Worm (Caenorhabditis elegans) whole organism, late embryonic: Measurements from ENCODE around the gene lmtr-3.

ENCODE experiments used
- C08G9.2 ChIP-seq: sonication (generic microtip); optimal IDR thresholded peaks from 2 replicates; lab custom pipeline; 2016; ENCODE audit warnings: mild to moderate bottlenecking, missing genetic modification characterization, moderate library complexity, missing compliant biosample characterization
- C38D4.7 ChIP-seq: fragments of 200-800 bp; sonication (Bioruptor generic); optimal IDR thresholded peaks from 2 replicates; lab custom pipeline; 2018; ENCODE audit warnings: mild to moderate bottlenecking, missing genetic modification characterization, moderate library complexity, missing compliant biosample characterization
- F13H6.1 ChIP-seq: sonication (generic microtip); optimal IDR thresholded peaks from 2 replicates; lab custom pipeline; 2016; ENCODE audit warnings: missing genetic modification characterization, missing compliant biosample characterization
- K09A11.1 ChIP-seq: sonication (generic microtip); optimal IDR thresholded peaks from 2 replicates; lab custom pipeline; 2017; ENCODE audit warnings: antibody characterized with exemption, mild to moderate bottlenecking, missing genetic modification characterization, missing compliant biosample characterization; ENCODE audit not compliant: insufficient read depth
- T23F11.4 ChIP-seq: fragments of 200-800 bp; sonication (Bioruptor generic); optimal IDR thresholded peaks from 2 replicates; lab custom pipeline; 2018; ENCODE audit warnings: mild to moderate bottlenecking, missing genetic modification characterization, missing compliant biosample characterization
- ahr-1 ChIP-seq: sonication (generic microtip); optimal IDR thresholded peaks from 2 replicates; lab custom pipeline; 2016; ENCODE audit warnings: missing genetic modification characterization, missing compliant biosample characterization
- ama-1 ChIP-seq: fragments of 150-350 bp; optimal IDR thresholded peaks from 2 replicates; lab custom pipeline; 2014
- ceh-14 ChIP-seq: sonication (generic microtip); optimal IDR thresholded peaks from 2 replicates; lab custom pipeline; 2016; ENCODE audit warnings: missing genotype, missing genetic modification characterization, missing compliant biosample characterization
- ceh-19 ChIP-seq: fragments of 200-800 bp; sonication (Bioruptor generic); optimal IDR thresholded peaks from 2 replicates; lab custom pipeline; 2018; ENCODE audit warnings: mild to moderate bottlenecking, missing genetic modification characterization, missing compliant biosample characterization
- ceh-2 ChIP-seq: sonication (generic microtip); optimal IDR thresholded peaks from 2 replicates; lab custom pipeline; 2016; ENCODE audit warnings: missing genotype, missing genetic modification characterization, missing compliant biosample characterization
- ceh-22 ChIP-seq: sonication (generic microtip); optimal IDR thresholded peaks from 2 replicates; lab custom pipeline; 2017; ENCODE audit warnings: missing biosample characterization, missing genetic modification characterization
- ceh-24 ChIP-seq: sonication (generic microtip); optimal IDR thresholded peaks from 2 replicates; lab custom pipeline; 2016; ENCODE audit warnings: mild to moderate bottlenecking, missing genetic modification characterization, missing compliant biosample characterization
- ceh-30 ChIP-seq: fragments of 150-350 bp; optimal IDR thresholded peaks from 2 replicates; lab custom pipeline; 2014; ENCODE audit warnings: missing biosample characterization, missing genetic modification characterization
- ceh-31 ChIP-seq: sonication (generic microtip); optimal IDR thresholded peaks from 2 replicates; lab custom pipeline; 2016; ENCODE audit warnings: missing genetic modification characterization, missing compliant biosample characterization
- ceh-45 ChIP-seq: fragments of 200-800 bp; sonication (Bioruptor generic); IDR thresholded peaks from 2 replicates; pipeline ENCODE4 v1.3.6; 2022; ENCODE audit warnings: missing genetic modification reagents, missing genetic modification characterization, missing compliant biosample characterization
- ceh-48 ChIP-seq: sonication (generic microtip); optimal IDR thresholded peaks from 2 replicates; lab custom pipeline; 2016; ENCODE audit warnings: missing genetic modification characterization, inconsistent platforms, missing compliant biosample characterization
- ceh-9 ChIP-seq: sonication (generic microtip); optimal IDR thresholded peaks from 2 replicates; lab custom pipeline; 2016; ENCODE audit warnings: mild to moderate bottlenecking, missing genetic modification characterization, inconsistent platforms, missing compliant biosample characterization
- dve-1 ChIP-seq: sonication (generic microtip); optimal IDR thresholded peaks from 2 replicates; lab custom pipeline; 2017; ENCODE audit warnings: antibody characterized with exemption, mild to moderate bottlenecking, missing genetic modification characterization, missing compliant biosample characterization
- elt-2 ChIP-seq: sonication (generic microtip); optimal IDR thresholded peaks from 2 replicates; lab custom pipeline; 2016; ENCODE audit warnings: missing genetic modification reagents, missing genetic modification characterization, missing compliant biosample characterization
- ets-4 ChIP-seq: sonication (generic microtip); optimal IDR thresholded peaks from 2 replicates; lab custom pipeline; 2016; ENCODE audit warnings: missing genetic modification characterization, missing compliant biosample characterization
- eyg-1 ChIP-seq: sonication (generic microtip); optimal IDR thresholded peaks from 2 replicates; lab custom pipeline; 2016; ENCODE audit warnings: missing genotype, missing genetic modification characterization, missing compliant biosample characterization
- fax-1 ChIP-seq: sonication (generic microtip); optimal IDR thresholded peaks from 2 replicates; lab custom pipeline; 2016; ENCODE audit warnings: missing genotype, missing genetic modification characterization, missing compliant biosample characterization
- fkh-6 ChIP-seq: sonication (generic microtip); optimal IDR thresholded peaks from 2 replicates; lab custom pipeline; 2016; ENCODE audit warnings: missing genetic modification characterization, missing compliant biosample characterization
- gmeb-2 ChIP-seq: sonication (generic microtip); optimal IDR thresholded peaks from 2 replicates; lab custom pipeline; 2016; ENCODE audit warnings: missing genetic modification characterization, inconsistent platforms, missing compliant biosample characterization
- hlh-15 ChIP-seq: sonication (generic microtip); optimal IDR thresholded peaks from 2 replicates; lab custom pipeline; 2016; ENCODE audit warnings: missing genetic modification characterization, missing compliant biosample characterization
- hlh-30 ChIP-seq: sonication (generic microtip); optimal IDR thresholded peaks from 2 replicates; lab custom pipeline; 2017; ENCODE audit warnings: antibody characterized with exemption, missing genetic modification characterization, missing compliant biosample characterization; ENCODE audit not compliant: insufficient read depth
- hlh-6 ChIP-seq: sonication (generic microtip); optimal IDR thresholded peaks from 2 replicates; lab custom pipeline; 2016; ENCODE audit warnings: missing genotype, missing genetic modification characterization, missing compliant biosample characterization
- hlh-8 ChIP-seq: sonication (generic microtip); optimal IDR thresholded peaks from 2 replicates; lab custom pipeline; 2016; ENCODE audit warnings: missing genotype, missing genetic modification characterization, missing compliant biosample characterization
- lim-6 ChIP-seq: sonication (generic microtip); optimal IDR thresholded peaks from 2 replicates; lab custom pipeline; 2016; ENCODE audit warnings: missing genetic modification characterization, missing compliant biosample characterization
- lin-11 ChIP-seq: fragments of 200-800 bp; sonication (Bioruptor generic); optimal IDR thresholded peaks from 2 replicates; lab custom pipeline; 2018; ENCODE audit warnings: mild to moderate bottlenecking, missing genetic modification characterization, missing compliant biosample characterization
- mec-3 ChIP-seq: sonication (generic microtip); optimal IDR thresholded peaks from 2 replicates; lab custom pipeline; 2016; ENCODE audit warnings: borderline replicate concordance, missing genetic modification characterization, missing compliant biosample characterization
- nfya-1 ChIP-seq: sonication (generic microtip); optimal IDR thresholded peaks from 2 replicates; lab custom pipeline; 2017; ENCODE audit warnings: missing genetic modification characterization, mild to moderate bottlenecking, missing compliant biosample characterization, antibody characterized with exemption, moderate library complexity
- nhr-232 ChIP-seq: sonication (generic microtip); optimal IDR thresholded peaks from 2 replicates; lab custom pipeline; 2016; ENCODE audit warnings: missing genetic modification characterization, missing compliant biosample characterization
- npax-4 ChIP-seq: sonication (generic microtip); optimal IDR thresholded peaks from 2 replicates; lab custom pipeline; 2016; ENCODE audit warnings: missing genetic modification characterization, missing compliant biosample characterization
- odd-2 ChIP-seq: sonication (generic microtip); optimal IDR thresholded peaks from 2 replicates; lab custom pipeline; 2017; ENCODE audit warnings: antibody characterized with exemption, mild to moderate bottlenecking, missing genetic modification characterization, missing compliant biosample characterization
- pag-3 ChIP-seq: sonication (generic microtip); optimal IDR thresholded peaks from 2 replicates; lab custom pipeline; 2016; ENCODE audit warnings: missing compliant biosample characterization, missing genetic modification characterization, borderline replicate concordance
- pat-9 ChIP-seq: fragments of 200-800 bp; sonication (Bioruptor generic); optimal IDR thresholded peaks from 2 replicates; lab custom pipeline; 2018; ENCODE audit warnings: mild to moderate bottlenecking, missing genetic modification characterization, moderate library complexity, missing compliant biosample characterization
- pax-1 ChIP-seq: fragments of 150-350 bp; optimal IDR thresholded peaks from 2 replicates; lab custom pipeline; 2014; ENCODE audit warnings: missing biosample characterization, missing genetic modification characterization
- pha-2 ChIP-seq: sonication (generic microtip); optimal IDR thresholded peaks from 2 replicates; lab custom pipeline; 2017; ENCODE audit warnings: mild to moderate bottlenecking, missing genetic modification characterization, missing compliant biosample characterization
- pqm-1 ChIP-seq: sonication (generic microtip); optimal IDR thresholded peaks from 2 replicates; lab custom pipeline; 2016; ENCODE audit warnings: missing genetic modification characterization, missing compliant biosample characterization
- pros-1 ChIP-seq: fragments of 150-350 bp; optimal IDR thresholded peaks from 2 replicates; lab custom pipeline; 2014; ENCODE audit warnings: missing biosample characterization, missing genetic modification reagents, missing genetic modification characterization
- ref-2 ChIP-seq: sonication (generic microtip); optimal IDR thresholded peaks from 2 replicates; lab custom pipeline; 2016; ENCODE audit warnings: missing genetic modification characterization, missing compliant biosample characterization
- rnt-1 ChIP-seq: sonication (generic microtip); optimal IDR thresholded peaks from 2 replicates; lab custom pipeline; 2016; ENCODE audit warnings: missing genetic modification characterization, missing compliant biosample characterization
- sdc-2 ChIP-seq: sonication (generic microtip); optimal IDR thresholded peaks from 2 replicates; lab custom pipeline; 2016; ENCODE audit warnings: missing genotype, missing genetic modification characterization, missing compliant biosample characterization
- sox-2 ChIP-seq: fragments of 200-800 bp; sonication (Bioruptor generic); IDR thresholded peaks from 2 replicates; pipeline ENCODE4 v1.3.6; 2022; ENCODE audit warnings: missing genetic modification reagents, missing genetic modification characterization, missing compliant biosample characterization
- tbx-2 ChIP-seq: sonication (generic microtip); optimal IDR thresholded peaks from 2 replicates; lab custom pipeline; 2016; ENCODE audit warnings: missing genetic modification characterization, missing compliant biosample characterization
- tbx-7 ChIP-seq: sonication (generic microtip); optimal IDR thresholded peaks from 2 replicates; lab custom pipeline; 2016; ENCODE audit warnings: missing genotype, missing genetic modification characterization, missing compliant biosample characterization
- ttx-3 ChIP-seq: sonication (generic microtip); optimal IDR thresholded peaks from 2 replicates; lab custom pipeline; 2016; ENCODE audit warnings: missing genetic modification reagents, missing genetic modification characterization, missing compliant biosample characterization
- unc-3 ChIP-seq, 2 experiments: fragments of 200-800 bp in 1 of 2; sonication (Bioruptor generic) in 1 of 2; sonication (generic microtip) in 1 of 2; conservative IDR thresholded peaks in 1 of 2; optimal IDR thresholded peaks in 1 of 2; 2 replicates each; pipeline versions ENCODE4 v1.3.6 to Lab custom; 2016 to 2022; ENCODE audit warnings: missing compliant biosample characterization in 2 of 2, missing genetic modification characterization in 2 of 2, missing genetic modification reagents in 1 of 2
- unc-42 ChIP-seq: sonication (generic microtip); optimal IDR thresholded peaks from 2 replicates; lab custom pipeline; 2016; ENCODE audit warnings: missing genotype, missing genetic modification characterization, missing compliant biosample characterization
- unc-86 ChIP-seq: sonication (generic microtip); optimal IDR thresholded peaks from 2 replicates; lab custom pipeline; 2016; ENCODE audit warnings: missing genetic modification characterization, missing compliant biosample characterization
- zip-5 ChIP-seq: sonication (generic microtip); optimal IDR thresholded peaks from 2 replicates; lab custom pipeline; 2016; ENCODE audit warnings: missing genetic modification characterization, missing compliant biosample characterization
- ztf-16 ChIP-seq: sonication (generic microtip); optimal IDR thresholded peaks from 2 replicates; lab custom pipeline; 2017; ENCODE audit warnings: missing genetic modification characterization, missing compliant biosample characterization

The lmtr-3 gene

ce11 chrV:11123817-11124337 is at the start of gene lmtr-3, which contains the start of gene atp-5:
Gene lmtr-3, plus strand, starts transcription at chrV:11124186.
Gene atp-5, minus strand, starts transcription at chrV:11123867.
- TF ChIP-seq ama-1 (no peak), dve-1 (tag; lab: Kevin White, UChicago) (no peak), nfya-1 (tag; lab: Kevin White, UChicago) (peak; percentile 39), zip-5 (tag; lab: Kevin White, UChicago) (peak; percentile 74), hlh-15 (tag; lab: Kevin White, UChicago) (no peak), pat-9 (tag; lab: Kevin White, UChicago) (no peak), gmeb-2 (tag; lab: Kevin White, UChicago) (no peak), nhr-232 (tag; lab: Kevin White, UChicago) (no peak), pha-2 (tag; lab: Kevin White, UChicago) (no peak), unc-3 (GFP tag; conservative IDR thresholded peaks at IDR 0.05; lab: Robert Waterston, UW) (no peak), unc-3 (tag; optimal IDR thresholded peaks at IDR 0.05; lab: Kevin White, UChicago) (no peak), F13H6.1 (tag; lab: Kevin White, UChicago) (peak; percentile 50), ref-2 (tag; lab: Kevin White, UChicago) (peak; percentile 78), pag-3 (no peak), eyg-1 (tag; lab: Kevin White, UChicago) (no peak), lim-6 (tag; lab: Kevin White, UChicago) (peak; percentile 71), fax-1 (peak; percentile 9), lin-11 (no peak), ahr-1 (tag; lab: Kevin White, UChicago) (peak; percentile 23), T23F11.4 (GFP tag; lab: Kevin White, UChicago) (no peak), ceh-9 (tag; lab: Kevin White, UChicago) (no peak), tbx-7 (tag; lab: Kevin White, UChicago) (peak; percentile 80), ceh-45 (no peak), sox-2 (GFP tag; lab: Robert Waterston, UW) (no peak), hlh-8 (peak; percentile 80), ceh-31 (tag; lab: Kevin White, UChicago) (peak; percentile 97), hlh-30 (peak; percentile 16), rnt-1 (tag; lab: Kevin White, UChicago) (peak; percentile 74), unc-42 (peak; percentile 25), C38D4.7 (no peak), pqm-1 (tag; lab: Kevin White, UChicago) (peak; percentile 8), ttx-3 (tag; lab: Kevin White, UChicago) (no peak), mec-3 (peak; percentile 77), ceh-19 (no peak), C08G9.2 (tag; lab: Kevin White, UChicago) (peak; percentile 92), tbx-2 (tag; lab: Kevin White, UChicago) (peak; percentile 87), hlh-6 (tag; lab: Kevin White, UChicago) (no peak), pros-1 (tag; lab: Kevin White, UChicago) (no peak), pax-1 (tag; lab: Kevin White, UChicago) (no peak), ceh-48 (no peak), ceh-2 (peak; percentile 89), ceh-24 (tag; lab: Kevin White, UChicago) (no peak), ceh-30 (tag; lab: Kevin White, UChicago) (no peak), fkh-6 (tag; lab: Kevin White, UChicago) (peak; percentile 68), npax-4 (tag; lab: Kevin White, UChicago) (no peak), ztf-16 (tag; lab: Kevin White, UChicago) (no peak), odd-2 (tag; lab: Kevin White, UChicago) (no peak), K09A11.1 (tag; lab: Kevin White, UChicago) (no peak), ceh-14 (tag; lab: Kevin White, UChicago) (no peak), ets-4 (tag; lab: Kevin White, UChicago) (peak; percentile 88), elt-2 (peak; percentile 60), ceh-22 (tag; lab: Kevin White, UChicago) (no peak), unc-86 (tag; lab: Kevin White, UChicago) (no peak), sdc-2 (tag; lab: Kevin White, UChicago) (no peak)
